Worm (Caenorhabditis elegans) whole organism, L1 larva: ENCODE data around the gene mvk-1.

Experiments used
- F16B12.6 ChIP-seq: fragments of 150-350 bp; optimal IDR thresholded peaks from 2 replicates; lab custom pipeline; 2014; ENCODE audit warnings: missing biosample characterization, missing genetic modification characterization
- dsc-1 ChIP-seq: sonication (generic microtip); optimal IDR thresholded peaks from 2 replicates; lab custom pipeline; 2016; ENCODE audit warnings: mild to moderate bottlenecking, missing genetic modification characterization, missing compliant biosample characterization
- efl-1 ChIP-seq, 4 experiments: fragments of 150-350 bp; optimal IDR thresholded peaks in 3 of 4; peaks in 1 of 4; 1 replicate in 1 of 4; 2 replicates in 3 of 4; lab custom pipeline; 2014; ENCODE audit warnings: missing biosample characterization in 2 of 4, missing genetic modification characterization in 2 of 4, missing genetic modification reagents in 2 of 4
- elt-2 ChIP-seq: sonication (generic microtip); optimal IDR thresholded peaks from 2 replicates; lab custom pipeline; 2016; ENCODE audit warnings: missing genetic modification characterization, mild to moderate bottlenecking, inconsistent platforms, missing compliant biosample characterization, missing genetic modification reagents
- elt-3 ChIP-seq, 6 experiments: fragments of 150-350 bp in 1 of 6; sonication (generic microtip); optimal IDR thresholded peaks; 2 replicates each; lab custom pipeline; 2017 to 2018; ENCODE audit warnings: missing biosample characterization in 6 of 6, missing genetic modification characterization in 6 of 6, inconsistent platforms in 1 of 6
- fkh-10 ChIP-seq: sonication (generic microtip); optimal IDR thresholded peaks from 2 replicates; lab custom pipeline; 2017; ENCODE audit warnings: missing biosample characterization, missing genetic modification reagents, missing genetic modification characterization
- fkh-4 ChIP-seq: sonication (generic microtip); optimal IDR thresholded peaks from 2 replicates; lab custom pipeline; 2016; ENCODE audit warnings: missing compliant biosample characterization, missing genetic modification characterization, borderline replicate concordance
- fkh-8 ChIP-seq: sonication (generic microtip); optimal IDR thresholded peaks from 2 replicates; lab custom pipeline; 2016; ENCODE audit warnings: mild to moderate bottlenecking, missing genetic modification characterization, missing compliant biosample characterization
- fos-1 ChIP-seq: fragments of 150-350 bp; optimal IDR thresholded peaks from 2 replicates; lab custom pipeline; 2014; ENCODE audit warnings: missing biosample characterization, missing genetic modification characterization
- hpl-2 ChIP-seq: fragments of 150-350 bp; optimal IDR thresholded peaks from 2 replicates; lab custom pipeline; 2014; ENCODE audit warnings: missing biosample characterization, missing genetic modification reagents, missing genetic modification characterization
- jun-1 ChIP-seq: fragments of 150-350 bp; optimal IDR thresholded peaks from 2 replicates; lab custom pipeline; 2014; ENCODE audit warnings: missing biosample characterization, missing genetic modification reagents, missing genetic modification characterization
- lin-14 ChIP-seq: fragments of 200-800 bp; sonication (Bioruptor generic); optimal IDR thresholded peaks from 2 replicates; lab custom pipeline; 2018; ENCODE audit warnings: mild to moderate bottlenecking, missing genetic modification characterization, moderate library complexity, missing compliant biosample characterization
- lin-35 ChIP-seq, 2 experiments: fragments of 150-350 bp; optimal IDR thresholded peaks; 2 replicates each; lab custom pipeline; 2014; ENCODE audit warnings: missing biosample characterization in 2 of 2, missing genetic modification characterization in 2 of 2, missing genetic modification reagents in 2 of 2
- lin-39 ChIP-seq: fragments of 150-350 bp; optimal IDR thresholded peaks from 2 replicates; lab custom pipeline; 2014; ENCODE audit warnings: missing biosample characterization, missing genetic modification reagents, missing genetic modification characterization
- lsy-2 ChIP-seq, 2 experiments: fragments of 150-350 bp; optimal IDR thresholded peaks; 2 replicates each; lab custom pipeline; 2014; ENCODE audit warnings: missing biosample characterization in 2 of 2, missing genetic modification characterization in 2 of 2
- mab-9 ChIP-seq: fragments of 200-800 bp; sonication (Bioruptor generic); IDR thresholded peaks from 2 replicates; pipeline ENCODE4 v1.3.6; 2022; ENCODE audit warnings: missing genetic modification reagents, missing genetic modification characterization, missing compliant biosample characterization
- mep-1 ChIP-seq: fragments of 150-350 bp; optimal IDR thresholded peaks from 2 replicates; lab custom pipeline; 2014; ENCODE audit warnings: missing biosample characterization, missing genetic modification characterization
- nhr-237 ChIP-seq: fragments of 150-350 bp; optimal IDR thresholded peaks from 2 replicates; lab custom pipeline; 2014; ENCODE audit warnings: missing biosample characterization, missing genetic modification characterization
- nhr-71 ChIP-seq: sonication (generic microtip); optimal IDR thresholded peaks from 2 replicates; lab custom pipeline; 2016; ENCODE audit warnings: mild to moderate bottlenecking, missing genetic modification characterization, moderate library complexity, missing compliant biosample characterization
- nhr-85 ChIP-seq: sonication (generic microtip); peaks from one replicate; lab custom pipeline; 2016; ENCODE audit warnings: missing genetic modification characterization, inconsistent platforms, missing compliant biosample characterization
- pag-3 ChIP-seq: sonication (generic microtip); optimal IDR thresholded peaks from 2 replicates; lab custom pipeline; 2017; ENCODE audit warnings: missing genetic modification characterization, mild to moderate bottlenecking, missing compliant biosample characterization, antibody characterized with exemption, borderline replicate concordance; ENCODE audit not compliant: insufficient read depth
- snu-23 ChIP-seq: sonication (generic microtip); optimal IDR thresholded peaks from 2 replicates; lab custom pipeline; 2016; ENCODE audit warnings: missing genetic modification characterization, missing compliant biosample characterization
- sox-4 ChIP-seq: sonication (generic microtip); optimal IDR thresholded peaks from 2 replicates; lab custom pipeline; 2016; ENCODE audit warnings: missing genetic modification characterization, missing compliant biosample characterization
- swsn-7 ChIP-seq: sonication (generic microtip); optimal IDR thresholded peaks from 2 replicates; lab custom pipeline; 2016; ENCODE audit warnings: missing genetic modification characterization, missing compliant biosample characterization
- tbx-2 ChIP-seq: sonication (generic microtip); optimal IDR thresholded peaks from 2 replicates; lab custom pipeline; 2016; ENCODE audit warnings: missing genetic modification characterization, missing compliant biosample characterization
- unc-130 ChIP-seq: fragments of 150-350 bp; optimal IDR thresholded peaks from 2 replicates; lab custom pipeline; 2017; ENCODE audit warnings: missing biosample characterization, missing genetic modification characterization, inconsistent platforms
- unc-98 ChIP-seq: fragments of 200-800 bp; sonication (Bioruptor generic); IDR thresholded peaks from 2 replicates; pipeline ENCODE4 v1.3.6; 2022; ENCODE audit warnings: missing genetic modification characterization, missing compliant biosample characterization
- xbp-1 ChIP-seq: sonication (generic microtip); optimal IDR thresholded peaks from 2 replicates; lab custom pipeline; 2016; ENCODE audit warnings: missing genetic modification characterization, missing compliant biosample characterization
- zip-4 ChIP-seq: fragments of 200-800 bp; sonication (Bioruptor generic); optimal IDR thresholded peaks from 2 replicates; lab custom pipeline; 2018; ENCODE audit warnings: mild to moderate bottlenecking, missing genetic modification characterization, moderate library complexity, missing compliant biosample characterization
- ztf-11 ChIP-seq, 2 experiments: sonication (generic microtip); optimal IDR thresholded peaks; 2 replicates each; lab custom pipeline; 2016 to 2017; ENCODE audit warnings: missing genetic modification characterization in 2 of 2, missing biosample characterization in 1 of 2, missing compliant biosample characterization in 1 of 2

mvk-1 gene

DNA sequence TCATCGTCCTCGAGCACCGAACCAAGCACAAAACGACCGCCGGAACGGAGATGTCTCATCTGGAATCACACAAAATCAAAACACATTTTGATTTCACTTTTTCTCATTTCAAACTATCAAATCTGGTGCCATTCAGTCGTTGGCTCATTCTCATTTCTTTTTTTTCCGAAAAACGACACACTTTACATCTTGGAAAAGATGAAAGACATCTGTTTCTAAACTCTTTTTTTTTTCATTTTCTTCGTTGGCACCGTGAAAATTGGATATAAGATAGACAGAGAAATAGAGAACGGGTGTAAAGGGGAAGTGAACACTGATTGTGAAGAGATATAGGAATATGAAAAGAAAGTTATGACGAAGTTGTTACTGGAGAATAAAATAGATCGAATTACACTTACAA lies 19.7 kb upstream of the mvk-1 start:
- TF ChIP-seq ztf-11 (tag; optimal IDR thresholded peaks at IDR 0.05; lab: Kevin White, UChicago) (no peak), lin-39 (tag; lab: Kevin White, UChicago) (no peak), jun-1 (tag; lab: Kevin White, UChicago) (no peak), snu-23 (GFP tag; lab: Kevin White, UChicago) (no peak), swsn-7 (tag; lab: Kevin White, UChicago) (no peak), tbx-2 (tag; lab: Kevin White, UChicago) (no peak), dsc-1 (tag; lab: Kevin White, UChicago) (peak; percentile 93), F16B12.6 (tag; lab: Kevin White, UChicago) (no peak), fkh-8 (no peak), hpl-2 (no peak), zip-4 (GFP tag; lab: Kevin White, UChicago) (no peak), fkh-4 (peak; percentile 66), nhr-71 (tag; lab: Kevin White, UChicago) (peak; percentile 20), fos-1 (tag; lab: Kevin White, UChicago) (no peak), unc-98 (no peak), elt-3 (tag; optimal IDR thresholded peaks at IDR 0.05; lab: Kevin White, UChicago) (no peak), lin-14 (peak; percentile 65), fkh-10 (GFP tag; lab: Kevin White, UChicago) (no peak), pag-3 (tag; lab: Kevin White, UChicago) (peak; percentile 95), elt-2 (tag; lab: Kevin White, UChicago) (no peak), lsy-2 (tag; optimal IDR thresholded peaks at IDR 0.05; lab: Kevin White, UChicago) (peak in 1 of 2 experiments; percentile 31), mab-9 (GFP tag; lab: Robert Waterston, UW) (no peak), unc-130 (tag; lab: Kevin White, UChicago) (no peak), mep-1 (tag; lab: Kevin White, UChicago) (peak; percentile 15)

DNA sequence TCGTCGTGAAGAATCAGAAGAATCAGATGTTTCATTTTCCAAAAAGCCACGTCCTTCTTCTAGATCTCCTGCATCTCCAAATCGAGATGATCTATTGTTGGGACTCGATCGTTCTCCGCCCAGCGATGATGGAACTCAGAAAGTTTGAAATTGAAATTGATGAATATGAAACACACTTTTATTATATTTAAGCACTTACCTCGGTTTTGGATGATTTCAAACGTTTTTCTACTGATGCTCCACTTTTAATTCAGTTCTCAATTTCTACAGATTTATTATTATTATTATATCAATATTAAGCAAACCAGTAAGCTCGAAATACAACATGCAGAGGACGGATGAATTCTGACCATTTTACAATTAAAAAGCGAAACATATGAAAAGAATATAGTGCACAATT lies 18.5 kb upstream of the mvk-1 start:
- TF ChIP-seq nhr-85 (tag; lab: Kevin White, UChicago), result no peak
- TF ChIP-seq nhr-237 (tag; lab: Kevin White, UChicago), result no peak
- TF ChIP-seq xbp-1, result no peak
- TF ChIP-seq efl-1 (optimal IDR thresholded peaks at IDR 0.05; lab: Kevin White, UChicago), result no peak
- TF ChIP-seq efl-1 (GFP tag; optimal IDR thresholded peaks at IDR 0.05 in 1 of 2; lab: Kevin White, UChicago), result peak in 1 of 2 experiments; percentile 4

DNA sequence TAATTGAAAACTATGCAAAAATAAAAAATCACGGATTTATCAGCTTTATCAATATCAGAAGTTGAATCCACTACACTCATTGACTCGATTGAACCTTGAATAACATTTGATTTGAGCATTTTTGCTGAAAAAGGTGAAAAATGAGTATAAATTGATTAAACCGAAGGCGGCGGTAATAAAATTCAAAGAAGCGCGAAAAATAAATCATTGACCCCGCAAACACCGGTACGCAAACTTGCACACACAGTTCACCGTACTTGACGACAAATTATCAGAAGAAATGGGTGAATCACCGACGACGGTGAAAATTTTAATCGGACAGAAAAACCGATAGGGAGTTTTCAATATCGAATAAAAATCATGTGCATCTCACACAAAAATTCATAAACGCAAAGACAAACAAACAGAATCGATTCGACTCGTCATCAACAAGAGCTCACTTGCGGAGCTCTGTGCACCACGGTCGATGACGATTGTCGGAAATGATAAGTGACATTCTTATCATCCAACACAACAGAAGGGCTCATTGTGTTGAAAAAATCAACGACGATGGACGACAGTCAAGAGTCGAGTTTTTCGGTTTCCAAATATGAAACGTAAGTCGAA lies 13.5 kb upstream of the mvk-1 start, which contains the start of the genes wht-7 and Y42G9A.1:
wht-7 (minus strand) TSS at position 131 of the 606 bp plus-strand sequence.
Y42G9A.1 (plus strand) TSS at position 495 of the 606 bp plus-strand sequence.
- TF ChIP-seq sox-4 (no peak), efl-1 (optimal IDR thresholded peaks at IDR 0.05; lab: Kevin White, UChicago) (peak in 1 of 2 experiments; percentile 18), efl-1 (GFP tag; optimal IDR thresholded peaks at IDR 0.05 in 1 of 2; lab: Kevin White, UChicago) (peak in 1 of 2 experiments; percentile 45), snu-23 (GFP tag; lab: Kevin White, UChicago) (no peak), elt-2 (tag; lab: Kevin White, UChicago) (peak; percentile 49), jun-1 (tag; lab: Kevin White, UChicago) (peak; percentile 19), lin-35 (GFP tag; optimal IDR thresholded peaks at IDR 0.05; lab: Kevin White, UChicago) (peak in 1 of 2 experiments; percentile 26)

DNA sequence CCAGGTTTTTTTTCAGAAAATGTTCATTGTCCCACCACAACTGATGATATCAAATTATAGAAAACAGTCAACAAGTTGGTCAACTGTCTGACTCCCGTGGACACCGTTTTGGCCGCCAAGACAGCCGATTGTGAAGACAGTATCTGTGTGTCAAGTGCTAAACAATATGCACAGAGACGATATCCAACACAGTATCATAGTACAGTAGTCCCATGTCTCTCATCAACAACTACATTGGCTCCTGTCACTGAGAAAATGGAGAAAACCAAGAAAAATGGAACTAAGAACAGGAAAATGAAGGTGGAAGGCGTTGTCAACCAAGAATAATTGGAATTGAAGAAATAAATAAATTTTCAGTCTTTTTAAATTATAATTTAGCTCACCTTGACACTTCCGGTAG lies 12.6 kb upstream of the mvk-1 start:
- TF ChIP-seq lin-14, result peak; percentile 6
- no peak for TF ChIP-seq elt-3 (tag; optimal IDR thresholded peaks at IDR 0.05; lab: Kevin White, UChicago)

DNA sequence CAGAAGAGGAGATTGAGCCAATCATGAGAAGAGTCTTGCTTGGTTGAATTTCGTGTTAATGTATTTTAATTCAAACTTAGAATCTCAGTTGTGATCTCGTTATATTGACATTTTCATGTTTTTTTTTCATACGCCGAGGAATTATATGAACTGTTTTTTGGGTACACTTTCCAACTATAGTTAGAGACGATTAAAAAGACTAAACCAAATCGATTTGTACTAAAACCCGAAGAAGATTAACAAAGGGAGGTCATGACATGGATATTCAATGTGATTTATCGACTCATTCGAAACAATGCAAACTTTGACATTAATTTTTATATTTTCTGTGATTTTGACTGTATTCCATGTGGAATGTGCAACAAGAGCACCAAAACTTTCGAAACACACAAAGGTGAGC lies 11.8 kb upstream of the mvk-1 start, which contains the start of gene Y42G9A.2:
Y42G9A.2 (plus strand) TSS at position 284 of the 400 bp plus-strand sequence.
- TF ChIP-seq fkh-4, result no peak
- TF ChIP-seq snu-23 (GFP tag; lab: Kevin White, UChicago), result peak; percentile 14
